Fruit fly (Drosophila melanogaster) S2 (cell line): ENCODE results near the gene CG31016.

Experiments used
- CG8478 ChIP-seq: fragments of >200 bp; optimal IDR thresholded peaks from 2 replicates; lab custom pipeline; 2018
- CTCF ChIP-seq, 2 experiments: fragments of >200 bp; optimal IDR thresholded peaks; 2 replicates each; lab custom pipeline; 2018

Gene CG31016

dm6 chr3R:30605889-30606288 is at the start of gene CG31016:
CG31016 (plus strand) TSS chr3R:30606189.
- TF ChIP-seq CG8478: no peak

- TF ChIP-seq CTCF (optimal IDR thresholded peaks at IDR 0.05; lab: Kevin White, UChicago) (no peak), CG8478 (no peak)
Observed at dm6 chr3R:30560070-30560469, 45.9 kb upstream of the CG31016 start, which contains the start of gene CG34155. CG34155 (minus strand) TSS chr3R:30560199.

DNA sequence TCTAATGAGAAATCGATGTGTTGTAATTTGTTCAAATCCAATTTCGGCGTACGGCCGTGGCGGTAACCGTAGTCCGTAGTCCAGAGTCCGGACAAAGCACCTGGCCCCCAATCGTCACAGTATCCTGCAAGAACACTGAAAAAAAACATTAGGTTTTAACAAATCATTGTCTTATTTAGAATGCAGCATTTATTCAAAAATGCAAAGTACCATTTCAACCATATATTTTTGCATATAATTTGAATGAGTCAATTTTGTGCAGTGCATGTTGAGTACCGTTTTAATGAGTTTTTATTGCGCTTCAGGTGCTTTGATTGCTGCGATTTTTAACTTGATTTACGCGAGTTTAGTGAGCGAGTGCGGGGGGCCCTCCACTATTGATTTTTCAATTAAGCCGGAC is 44.8 kb upstream of the CG31016 start:
- TF ChIP-seq CTCF (optimal IDR thresholded peaks at IDR 0.05; lab: Kevin White, UChicago) (no peak), CG8478 (no peak)

DNA sequence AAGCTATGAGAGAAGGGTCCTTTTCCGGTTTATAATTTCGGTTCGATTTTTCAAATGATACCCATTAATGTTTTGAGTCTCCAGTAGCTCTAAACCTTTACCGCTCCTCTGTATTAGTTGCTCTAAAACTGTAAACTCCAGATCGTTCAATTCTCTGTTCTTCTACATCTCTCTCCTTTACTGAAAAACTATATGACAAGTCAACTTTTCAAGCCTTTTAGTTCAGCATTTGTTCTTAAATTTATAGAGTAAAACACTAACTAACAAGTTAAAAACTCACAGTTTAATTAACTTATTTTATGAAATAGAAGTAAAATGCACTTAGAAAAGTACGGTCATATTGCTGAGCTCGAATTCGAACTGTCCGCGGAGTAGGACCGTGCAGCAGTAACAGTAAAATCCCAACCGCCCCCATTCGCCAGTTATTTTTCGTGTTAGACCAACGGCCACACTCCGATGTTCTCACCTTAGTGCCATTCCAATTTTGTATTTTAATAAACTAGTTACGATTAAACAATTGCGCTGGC is 43.2 kb upstream of the CG31016 start:
- no peak for TF ChIP-seq CTCF (optimal IDR thresholded peaks at IDR 0.05; lab: Kevin White, UChicago)
- no peak for TF ChIP-seq CG8478

DNA sequence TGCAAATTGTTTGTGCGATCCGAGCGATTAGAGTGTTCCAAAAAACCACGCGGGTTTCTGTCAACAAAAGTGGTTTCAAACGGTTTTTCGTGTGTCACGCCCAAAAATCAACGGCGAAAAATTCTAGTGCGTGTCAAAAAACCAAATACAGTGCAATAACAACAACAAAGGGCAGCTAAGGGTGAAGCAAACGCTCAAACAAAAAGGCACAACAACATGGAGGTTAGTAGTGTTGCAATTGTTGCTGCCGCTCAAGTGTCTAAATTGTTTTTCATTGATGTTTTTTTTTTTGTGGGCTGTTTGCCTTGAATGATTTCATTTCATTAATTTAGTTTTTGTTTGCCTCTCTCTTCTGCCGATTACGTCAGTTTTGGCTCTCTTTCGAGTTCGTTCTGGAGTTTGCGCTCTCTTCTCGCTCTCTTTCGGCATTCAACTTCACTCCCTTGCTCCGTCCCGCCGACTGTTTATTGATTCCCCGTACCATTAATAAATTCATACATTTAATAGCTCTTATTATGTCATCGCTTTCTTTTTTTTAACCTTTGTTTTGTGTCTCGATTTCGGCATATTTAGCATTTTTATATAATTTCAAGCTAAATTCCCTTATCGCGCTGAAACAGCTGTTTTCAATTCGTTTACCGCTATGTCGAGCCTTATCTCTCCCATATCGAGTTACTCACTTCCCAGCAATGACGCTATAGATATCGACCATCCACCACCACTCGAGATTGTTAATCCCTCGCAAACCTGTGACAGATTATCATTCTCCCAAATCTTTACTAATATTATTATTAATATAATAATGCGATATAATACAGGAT is 42.5 kb upstream of the CG31016 start:
- no peak for TF ChIP-seq CG8478
- TF ChIP-seq CTCF (optimal IDR thresholded peaks at IDR 0.05; lab: Kevin White, UChicago): no peak

DNA sequence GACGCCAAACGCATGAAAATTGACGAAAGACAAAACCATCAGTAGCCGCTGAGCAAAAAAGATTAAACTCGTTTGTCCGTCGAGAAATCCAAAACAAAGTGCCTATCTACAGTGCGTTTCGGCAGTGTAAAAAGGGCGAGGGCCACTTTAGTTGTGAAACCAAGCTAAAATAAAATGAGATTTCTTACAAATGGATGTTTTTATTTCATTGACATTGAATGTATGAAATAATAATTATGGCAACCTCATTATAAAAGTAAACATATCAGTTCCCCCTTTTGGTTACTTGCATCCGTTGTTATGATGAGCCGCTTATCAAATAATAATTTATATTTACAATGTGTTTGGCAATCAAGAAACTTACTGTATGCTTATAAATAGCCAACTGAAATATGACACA is 41.5 kb upstream of the CG31016 start:
- TF ChIP-seq CG8478 (no peak), CTCF (optimal IDR thresholded peaks at IDR 0.05; lab: Kevin White, UChicago) (no peak)

- TF ChIP-seq CTCF (optimal IDR thresholded peaks at IDR 0.05; lab: Kevin White, UChicago) (no peak), CG8478 (no peak)
Observed at dm6 chr3R:30566181-30566902, 39.6 kb upstream of the CG31016 start.

dm6 chr3R:30567215-30567614 is 38.8 kb upstream of the CG31016 start:
- TF ChIP-seq CTCF (optimal IDR thresholded peaks at IDR 0.05; lab: Kevin White, UChicago) (no peak), CG8478 (no peak)

dm6 chr3R:30570554-30571141 is 35.3 kb upstream of the CG31016 start:
- TF ChIP-seq CTCF (optimal IDR thresholded peaks at IDR 0.05; lab: Kevin White, UChicago): no peak
- TF ChIP-seq CG8478: no peak

- TF ChIP-seq CG8478: no peak
- no peak for TF ChIP-seq CTCF (optimal IDR thresholded peaks at IDR 0.05; lab: Kevin White, UChicago)
Observed at dm6 chr3R:30579129-30579528, 26.9 kb upstream of the CG31016 start, which contains the start of gene CG9702. CG9702 (plus strand) TSS chr3R:30579429.

DNA sequence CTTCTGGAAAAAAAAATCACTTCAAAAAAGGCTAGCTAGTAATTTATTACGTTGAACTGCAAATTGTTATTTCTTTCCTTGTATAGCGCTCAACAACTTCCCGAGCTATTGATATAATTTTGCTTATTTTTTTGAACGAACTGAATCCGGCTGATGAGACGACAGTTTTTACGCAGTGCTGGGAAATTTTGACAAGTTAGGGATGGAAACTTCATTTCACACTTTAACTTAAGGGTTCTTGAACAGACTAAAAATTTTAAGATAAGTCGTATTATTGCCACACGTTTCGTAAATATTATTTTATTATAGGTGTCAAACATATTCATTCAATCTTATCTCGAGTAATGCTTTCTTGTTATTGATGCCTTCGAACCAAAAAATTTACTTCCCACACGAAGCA is 22.4 kb upstream of the CG31016 start, which contains the start of gene Rpt6R:
Gene Rpt6R (minus strand): TSS at position 156 of the 400 bp plus-strand sequence.
- TF ChIP-seq CG8478: no peak
- no peak for TF ChIP-seq CTCF (optimal IDR thresholded peaks at IDR 0.05; lab: Kevin White, UChicago)

dm6 chr3R:30587196-30587753 is 18.7 kb upstream of the CG31016 start, which contains the start of gene CG9717:
CG9717 (minus strand) TSS chr3R:30587302.
- TF ChIP-seq CTCF (optimal IDR thresholded peaks at IDR 0.05; lab: Kevin White, UChicago) (no peak), CG8478 (no peak)

DNA sequence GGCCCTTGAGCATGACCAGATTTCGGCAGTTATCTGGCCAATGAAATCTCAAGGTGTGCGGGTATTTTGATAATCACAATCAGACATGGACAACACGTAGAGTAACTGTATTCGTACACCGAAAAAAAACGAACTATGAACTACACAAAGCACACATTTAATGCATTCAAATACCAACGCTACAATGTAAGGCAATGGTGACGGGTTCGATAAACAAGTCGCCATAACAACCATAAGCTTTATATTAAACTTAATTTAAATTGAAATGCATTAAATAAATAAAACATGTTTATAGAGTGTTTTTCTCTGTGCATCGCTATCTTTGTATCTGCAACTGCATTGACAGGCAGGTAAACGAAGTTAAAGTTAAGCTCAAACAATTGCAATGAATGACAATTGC is 15.8 kb upstream of the CG31016 start:
- TF ChIP-seq CTCF (optimal IDR thresholded peaks at IDR 0.05; lab: Kevin White, UChicago) (no peak), CG8478 (no peak)

dm6 chr3R:30590845-30591244 is 15.1 kb upstream of the CG31016 start:
- TF ChIP-seq CG8478 (no peak), CTCF (optimal IDR thresholded peaks at IDR 0.05; lab: Kevin White, UChicago) (no peak)

- no peak for TF ChIP-seq CG8478
- no peak for TF ChIP-seq CTCF (optimal IDR thresholded peaks at IDR 0.05; lab: Kevin White, UChicago)
Observed at dm6 chr3R:30592733-30593132, 13.3 kb upstream of the CG31016 start.
